Fruit fly (Drosophila melanogaster): ENCODE results near the gene PIG-P.

Gene PIG-P

DNA sequence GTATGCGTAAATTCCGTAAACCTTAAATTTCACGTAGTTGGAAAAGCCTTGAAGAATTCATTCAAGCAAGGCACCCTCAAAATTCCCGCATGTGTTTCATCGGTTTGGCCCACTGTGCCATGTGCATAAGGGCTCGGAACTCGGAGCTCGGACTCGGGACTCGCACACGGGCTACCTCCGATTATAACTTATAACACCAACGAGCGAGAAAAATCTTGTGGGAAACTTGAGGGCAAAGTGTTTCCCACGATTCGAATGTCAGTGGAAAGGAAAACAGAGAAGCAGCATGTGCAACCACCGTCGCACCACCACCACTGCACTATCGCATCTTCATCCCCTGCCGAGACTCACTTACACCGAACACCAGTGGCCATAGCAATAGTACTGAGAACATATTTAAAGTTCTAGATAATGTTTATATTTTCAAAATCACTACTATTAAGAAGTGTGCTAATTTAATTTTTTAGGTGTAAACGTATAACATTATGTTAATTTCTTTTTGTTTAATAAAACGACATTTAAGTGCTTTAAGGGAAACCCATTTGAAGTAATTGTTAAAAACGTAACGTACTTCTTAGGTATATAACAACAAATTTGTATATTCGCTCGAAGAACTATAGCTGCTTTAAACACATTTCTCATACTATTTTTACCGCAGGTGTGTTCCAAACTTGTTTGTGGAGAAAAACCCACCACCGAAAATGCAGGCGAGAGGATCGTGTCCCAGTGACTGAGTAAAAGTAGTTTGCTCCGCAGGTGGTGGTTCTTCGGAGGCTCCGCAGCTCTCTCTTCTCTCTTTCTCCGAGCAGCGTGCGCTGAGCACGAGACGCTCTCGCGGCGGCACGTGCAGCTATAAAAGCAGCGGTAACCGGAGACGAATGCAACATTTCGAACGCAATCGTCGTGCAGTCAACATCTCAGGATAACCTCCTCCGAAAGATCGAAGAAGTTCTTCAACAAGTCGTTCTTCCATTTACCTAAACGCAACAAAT, 21.6 kb downstream of the PIG-P start (continued):
- TF ChIP-seq jing (GFP tag; optimal IDR thresholded peaks at IDR 0.05) (peak; percentile 55), CG18619 (GFP tag; optimal IDR thresholded peaks at IDR 0.05) (peak; percentile 84), Sry-β (GFP tag; optimal IDR thresholded peaks at IDR 0.05) (peak; percentile 66), CG4854 (GFP tag; optimal IDR thresholded peaks at IDR 0.05) (peak; percentile 65), corto (GFP tag; optimal IDR thresholded peaks at IDR 0.05) (peak; percentile 75), Doc3 (GFP tag; IDR thresholded peaks at IDR 0.05; ENCODE audit: partially characterized antibody) (no peak), CG17186 (GFP tag; optimal IDR thresholded peaks at IDR 0.05) (peak; percentile 58), zen2 (GFP tag; IDR thresholded peaks at IDR 0.05; ENCODE audit: partially characterized antibody) (0 out of 3 replicates have a peak, but pooled peaks have one; percentile 9), gsb-n (tag; optimal IDR thresholded peaks at IDR 0.05) (peak; percentile 97), CG4820 (GFP tag; optimal IDR thresholded peaks at IDR 0.05) (peak; percentile 88), CG4424 (GFP tag; optimal IDR thresholded peaks at IDR 0.05) (peak; percentile 87), Hr78 (GFP tag; optimal IDR thresholded peaks at IDR 0.05) (peak in 1 of 2 experiments; percentile 92), hkb (optimal IDR thresholded peaks at IDR 0.05) (no peak), hkb (GFP tag; IDR thresholded peaks at IDR 0.05) (no peak; the same call in 1 of the 2 replicates), Max (GFP tag; optimal IDR thresholded peaks at IDR 0.05) (peak; percentile 40), Eip74EF (GFP tag; optimal IDR thresholded peaks at IDR 0.05) (peak in 1 of 2 experiments; percentile 94), so (GFP tag; IDR thresholded peaks at IDR 0.05) (peak; percentile 45; the same call in 1 of the 3 replicates), CG15514 (GFP tag; optimal IDR thresholded peaks at IDR 0.05) (no peak), CG34422 (GFP tag; IDR thresholded peaks at IDR 0.05) (peak; percentile 25; the same call in 1 of the 3 replicates), Lhr (GFP tag; optimal IDR thresholded peaks at IDR 0.05) (peak; percentile 86), CG8089 (GFP tag; optimal IDR thresholded peaks at IDR 0.05) (peak; percentile 73), CG18262 (tag; optimal IDR thresholded peaks at IDR 0.05) (peak; percentile 99), Tbp (GFP tag; optimal IDR thresholded peaks at IDR 0.05) (peak; percentile 74), yki (optimal IDR thresholded peaks at IDR 0.05) (peak; percentile 87), CG10147 (GFP tag; optimal IDR thresholded peaks at IDR 0.05) (peak; percentile 71), CG1024 (GFP tag; IDR thresholded peaks at IDR 0.05) (peak; percentile 15; the same call in 1 of the 2 replicates), dysf (GFP tag; IDR thresholded peaks at IDR 0.05) (peak; percentile 74; the same call in 2 of the 3 replicates), YL-1 (GFP tag; optimal IDR thresholded peaks at IDR 0.05) (peak; percentile 74), Hr51 (GFP tag; optimal IDR thresholded peaks at IDR 0.05) (peak; percentile 33 to 74), CG17385 (GFP tag; optimal IDR thresholded peaks at IDR 0.05) (peak; percentile 87), CG10321 (GFP tag; IDR thresholded peaks at IDR 0.05) (no peak), ro (GFP tag; IDR thresholded peaks at IDR 0.05) (peak; percentile 27; the same call in 1 of the 2 replicates), Kr (GFP tag; optimal IDR thresholded peaks at IDR 0.05) (peak; percentile 96), CG4617 (GFP tag; optimal IDR thresholded peaks at IDR 0.05; ENCODE audit: borderline replicate concordance) (peak; percentile 49), ci (GFP tag; IDR thresholded peaks at IDR 0.05) (peak; percentile 57; the same call in 2 of the 3 replicates), dimm (GFP tag; IDR thresholded peaks at IDR 0.05) (no peak), CG7839 (tag; optimal IDR thresholded peaks at IDR 0.05) (peak; percentile 91), CG10267 (tag; optimal IDR thresholded peaks at IDR 0.05) (peak; percentile 96), CG4282 (GFP tag; optimal IDR thresholded peaks at IDR 0.05) (peak; percentile 80), Drgx (GFP tag; IDR thresholded peaks at IDR 0.05) (peak; percentile 25; the same call in 1 of the 2 replicates), CG13123 (GFP tag; optimal IDR thresholded peaks at IDR 0.05) (peak; percentile 68), CG15269 (tag; optimal IDR thresholded peaks at IDR 0.05) (peak; percentile 67), CTCF (GFP tag; optimal IDR thresholded peaks at IDR 0.05) (peak; percentile 57), CG31365 (tag; optimal IDR thresholded peaks at IDR 0.05) (peak; percentile 25), en (GFP tag; optimal IDR thresholded peaks at IDR 0.05) (peak; percentile 82), Bdp1 (GFP tag; optimal IDR thresholded peaks at IDR 0.05) (peak; percentile 34), CG14667 (GFP tag; IDR thresholded peaks at IDR 0.05) (0 out of 2 replicates have a peak, but pooled peaks have one; percentile 27), Lim3 (GFP tag; IDR thresholded peaks at IDR 0.05) (no peak)

All from whole organism, embryonic.